Fruit fly (Drosophila melanogaster) whole organism, embryonic: ENCODE results near the gene Dpm2.
A peak's percentile ranks its signal among the peaks of the same experiment; 100 is the strongest.

Experiments
- Adf1 ChIP-seq: fragments of 200-800 bp; sonication (Bioruptor generic); IDR thresholded peaks from 2 replicates; pipeline ENCODE4 v1.3.6; 2022; ENCODE audit warnings: missing biosample characterization, missing genetic modification characterization
- Antp ChIP-seq: fragments of 200-800 bp; sonication (Bioruptor generic); optimal IDR thresholded peaks from 3 replicates; lab custom pipeline; 2016; ENCODE audit warnings: missing biosample characterization, missing genetic modification characterization
- Bdp1 ChIP-seq: fragments of 200-800 bp; sonication (Bioruptor generic); optimal IDR thresholded peaks from 3 replicates; lab custom pipeline; 2016; ENCODE audit warnings: missing biosample characterization, missing genetic modification characterization
- CG11247 ChIP-seq: fragments of 200-800 bp; sonication (Bioruptor generic); IDR thresholded peaks from 2 replicates; pipeline ENCODE4 v1.3.6; 2022; ENCODE audit warnings: missing biosample characterization, missing genetic modification characterization
- CG12155 ChIP-seq: fragments of 200-800 bp; sonication (Bioruptor generic); optimal IDR thresholded peaks from 3 replicates; lab custom pipeline; 2016; ENCODE audit warnings: missing biosample characterization, missing genetic modification characterization
- CG12219 ChIP-seq: fragments of 200-800 bp; sonication (Bioruptor generic); optimal IDR thresholded peaks from 3 replicates; lab custom pipeline; 2018; ENCODE audit warnings: missing biosample characterization, mild to moderate bottlenecking, missing genetic modification characterization
- CG12744 ChIP-seq: fragments of 200-800 bp; sonication (Bioruptor generic); optimal IDR thresholded peaks from 2 replicates; lab custom pipeline; 2016; ENCODE audit warnings: missing biosample characterization, missing genetic modification characterization
- CG13624 ChIP-seq: fragments of 200-800 bp; sonication (Bioruptor generic); optimal IDR thresholded peaks from 2 replicates; lab custom pipeline; 2016; ENCODE audit warnings: missing biosample characterization, missing genetic modification characterization
- CG15011 ChIP-seq: fragments of 200-800 bp; sonication (Bioruptor generic); optimal IDR thresholded peaks from 3 replicates; lab custom pipeline; 2018; ENCODE audit warnings: missing biosample characterization, mild to moderate bottlenecking, missing genetic modification characterization
- CG1529 ChIP-seq: fragments of 200-800 bp; sonication (Bioruptor generic); optimal IDR thresholded peaks from 3 replicates; lab custom pipeline; 2018; ENCODE audit warnings: missing biosample characterization, missing genetic modification characterization
- CG16779 ChIP-seq: fragments of 200-800 bp; sonication (Bioruptor generic); IDR thresholded peaks from 2 replicates; pipeline ENCODE4 v1.3.6; 2022; ENCODE audit warnings: missing biosample characterization, missing genetic modification characterization
- CG16863 ChIP-seq: fragments of 200-800 bp; sonication (Bioruptor generic); optimal IDR thresholded peaks from 3 replicates; lab custom pipeline; 2016; ENCODE audit warnings: missing biosample characterization, missing genetic modification characterization
- CG17829 ChIP-seq: fragments of 200-800 bp; optimal IDR thresholded peaks from 2 replicates; lab custom pipeline; 2019; ENCODE audit warnings: missing biosample characterization, mild to moderate bottlenecking, missing genetic modification characterization, moderate library complexity
- CG2120 ChIP-seq: fragments of 200-800 bp; sonication (Bioruptor generic); optimal IDR thresholded peaks from 3 replicates; lab custom pipeline; 2016; ENCODE audit warnings: missing biosample characterization, missing genetic modification characterization
- CG2678 ChIP-seq: fragments of 200-800 bp; sonication (Bioruptor generic); optimal IDR thresholded peaks from 3 replicates; lab custom pipeline; 2019; ENCODE audit warnings: missing biosample characterization, mild to moderate bottlenecking, missing genetic modification characterization, moderate library complexity
- CG30403 ChIP-seq: fragments of 200-800 bp; sonication (Bioruptor generic); optimal IDR thresholded peaks from 3 replicates; lab custom pipeline; 2016; ENCODE audit warnings: missing biosample characterization, missing genetic modification characterization
- CG32772 ChIP-seq: fragments of 200-800 bp; sonication (Bioruptor generic); IDR thresholded peaks from 2 replicates; pipeline ENCODE4 v1.3.6; 2022; ENCODE audit warnings: missing biosample characterization, missing genetic modification characterization
- CG34376 ChIP-seq: fragments of 200-800 bp; sonication (Bioruptor generic); optimal IDR thresholded peaks from 2 replicates; lab custom pipeline; 2018; ENCODE audit warnings: missing biosample characterization, mild to moderate bottlenecking, missing genetic modification characterization
- CG3726 ChIP-seq: fragments of 200-800 bp; sonication (Bioruptor generic); IDR thresholded peaks from 3 replicates; pipeline ENCODE4, ENCODE4 v1.3.6; 2022; ENCODE audit warnings: missing biosample characterization, missing genetic modification characterization
- CG6272 ChIP-seq: fragments of 200-800 bp; sonication (Bioruptor generic); IDR thresholded peaks from 2 replicates; pipeline ENCODE4 v1.3.6; 2022; ENCODE audit warnings: missing biosample characterization, missing genetic modification characterization
- CG6791 ChIP-seq: fragments of 200-800 bp; sonication (Bioruptor generic); IDR thresholded peaks from 3 replicates; pipeline ENCODE4 v1.3.6; 2022; ENCODE audit warnings: missing biosample characterization, missing genetic modification characterization; ENCODE audit not compliant: partially characterized antibody
- CG7357 ChIP-seq: fragments of 200-800 bp; sonication (Bioruptor generic); IDR thresholded peaks from 3 replicates; pipeline ENCODE4 v1.3.6; 2022; ENCODE audit warnings: missing biosample characterization, missing genetic modification characterization
- CG8924 ChIP-seq: fragments of 200-800 bp; optimal IDR thresholded peaks from 3 replicates; lab custom pipeline; 2019; ENCODE audit warnings: missing biosample characterization, mild to moderate bottlenecking, missing genetic modification characterization, moderate library complexity
- CG9876 ChIP-seq: fragments of 200-800 bp; sonication (Bioruptor generic); optimal IDR thresholded peaks from 2 replicates; lab custom pipeline; 2016; ENCODE audit warnings: missing biosample characterization, missing genetic modification characterization
- CG9932 ChIP-seq: fragments of 200-800 bp; sonication (Bioruptor generic); IDR thresholded peaks from 2 replicates; pipeline ENCODE4 v1.3.6; 2022; ENCODE audit warnings: missing biosample characterization, missing genetic modification characterization
- Dfd ChIP-seq, 2 experiments: fragments of >200 bp; optimal IDR thresholded peaks; 2 replicates each; lab custom pipeline; 2017; ENCODE audit warnings: missing biosample characterization in 2 of 2, missing genetic modification characterization in 2 of 2
- Dip3 ChIP-seq: fragments of 200-800 bp; sonication (Bioruptor generic); optimal IDR thresholded peaks from 3 replicates; lab custom pipeline; 2016; ENCODE audit warnings: missing biosample characterization, missing genetic modification characterization
- E2f2 ChIP-seq: fragments of 200-800 bp; sonication (Bioruptor generic); IDR thresholded peaks from 2 replicates; pipeline ENCODE4 v1.3.6; 2022; ENCODE audit warnings: missing biosample characterization, missing genetic modification characterization
- Ets97D ChIP-seq: fragments of 200-800 bp; sonication (Bioruptor generic); optimal IDR thresholded peaks from 3 replicates; lab custom pipeline; 2016; ENCODE audit warnings: missing biosample characterization, missing genetic modification characterization
- Fer1 ChIP-seq: fragments of 200-800 bp; sonication (Bioruptor generic); optimal IDR thresholded peaks from 2 replicates; lab custom pipeline; 2017; ENCODE audit warnings: missing biosample characterization, mild to moderate bottlenecking, missing genetic modification characterization
- Med ChIP-seq: fragments of 200-800 bp; sonication (Bioruptor generic); peaks from one replicate; lab custom pipeline; 2016; ENCODE audit warnings: missing biosample characterization, missing genetic modification characterization, mild to moderate bottlenecking, inconsistent platforms, moderate library complexity
- Meics ChIP-seq: fragments of 200-800 bp; sonication (Bioruptor generic); optimal IDR thresholded peaks from 2 replicates; lab custom pipeline; 2017; ENCODE audit warnings: missing biosample characterization, mild to moderate bottlenecking, missing genetic modification characterization
- Side ChIP-seq: fragments of 200-800 bp; sonication (Bioruptor generic); optimal IDR thresholded peaks from 2 replicates; lab custom pipeline; 2016; ENCODE audit warnings: missing biosample characterization, missing genetic modification characterization
- Usf ChIP-seq: fragments of 200-800 bp; sonication (Bioruptor generic); optimal IDR thresholded peaks from 2 replicates; lab custom pipeline; 2017; ENCODE audit warnings: missing genotype, missing biosample characterization, missing genetic modification characterization
- Xbp1 ChIP-seq: fragments of 200-800 bp; sonication (Bioruptor generic); optimal IDR thresholded peaks from 3 replicates; lab custom pipeline; 2016; ENCODE audit warnings: missing biosample characterization, mild to moderate bottlenecking, missing genetic modification characterization
- az2 ChIP-seq: fragments of 200-800 bp; sonication (Bioruptor generic); optimal IDR thresholded peaks from 3 replicates; lab custom pipeline; 2016; ENCODE audit warnings: missing biosample characterization, missing genetic modification characterization
- dysf ChIP-seq: fragments of 200-800 bp; sonication (Bioruptor generic); IDR thresholded peaks from 3 replicates; pipeline ENCODE4 v1.3.6; 2022; ENCODE audit warnings: missing biosample characterization, missing genetic modification characterization
- gcm ChIP-seq: fragments of 200-800 bp; sonication (Bioruptor generic); optimal IDR thresholded peaks from 2 replicates; lab custom pipeline; 2019; ENCODE audit warnings: missing biosample characterization, mild to moderate bottlenecking, missing genetic modification characterization, moderate library complexity
- grau ChIP-seq: fragments of 200-800 bp; optimal IDR thresholded peaks from 3 replicates; lab custom pipeline; 2019; ENCODE audit warnings: missing biosample characterization, mild to moderate bottlenecking, missing genetic modification characterization, moderate library complexity
- grn ChIP-seq: fragments of 200-800 bp; sonication (Bioruptor generic); optimal IDR thresholded peaks from 3 replicates; lab custom pipeline; 2017; ENCODE audit warnings: missing biosample characterization, missing genetic modification characterization
- her ChIP-seq: fragments of 200-800 bp; sonication (Bioruptor generic); optimal IDR thresholded peaks from 2 replicates; lab custom pipeline; 2016; ENCODE audit warnings: missing biosample characterization, missing genetic modification characterization
- jumu ChIP-seq: fragments of 200-800 bp; sonication (Bioruptor generic); optimal IDR thresholded peaks from 3 replicates; lab custom pipeline; 2016; ENCODE audit warnings: missing biosample characterization, missing genetic modification characterization
- lab ChIP-seq: fragments of 200-800 bp; sonication (Bioruptor generic); optimal IDR thresholded peaks from 3 replicates; lab custom pipeline; 2017; ENCODE audit warnings: missing biosample characterization, missing genetic modification characterization, mild to moderate bottlenecking, moderate library complexity, missing genetic modification reagents
- lmd ChIP-seq: fragments of 200-800 bp; sonication (Bioruptor generic); IDR thresholded peaks from 2 replicates; pipeline ENCODE4 v1.3.6; 2022; ENCODE audit warnings: missing biosample characterization, missing genetic modification characterization
- mam ChIP-seq: fragments of 200-800 bp; sonication (Bioruptor generic); optimal IDR thresholded peaks from 3 replicates; lab custom pipeline; 2016; ENCODE audit warnings: missing biosample characterization, missing genetic modification characterization
- org-1 ChIP-seq: fragments of 200-800 bp; sonication (Bioruptor generic); optimal IDR thresholded peaks from 2 replicates; lab custom pipeline; 2017; ENCODE audit warnings: missing biosample characterization, missing genetic modification characterization
- pan ChIP-seq, 4 experiments: fragments of >200 bp in 3 of 4; fragments of 200-800 bp in 1 of 4; sonication (Bioruptor generic) in 1 of 4; optimal IDR thresholded peaks in 3 of 4; IDR thresholded peaks in 1 of 4; 2 replicates each; pipeline versions ENCODE4 v1.3.6 to Lab custom; 2017 to 2022; ENCODE audit warnings: missing biosample characterization in 2 of 4, missing genetic modification characterization in 2 of 4, mixed read lengths in 1 of 4
- pho ChIP-seq: fragments of 200-800 bp; sonication (Bioruptor generic); optimal IDR thresholded peaks from 2 replicates; lab custom pipeline; 2016; ENCODE audit warnings: missing biosample characterization, missing genetic modification characterization
- pnt ChIP-seq: fragments of 200-800 bp; sonication (Bioruptor generic); optimal IDR thresholded peaks from 3 replicates; lab custom pipeline; 2016; ENCODE audit warnings: missing biosample characterization, missing genetic modification characterization
- vvl ChIP-seq: fragments of 200-800 bp; sonication (Bioruptor generic); IDR thresholded peaks from 2 replicates; pipeline ENCODE4 v1.3.6; 2022; ENCODE audit warnings: missing biosample characterization, missing genetic modification characterization

Dpm2 gene

DNA sequence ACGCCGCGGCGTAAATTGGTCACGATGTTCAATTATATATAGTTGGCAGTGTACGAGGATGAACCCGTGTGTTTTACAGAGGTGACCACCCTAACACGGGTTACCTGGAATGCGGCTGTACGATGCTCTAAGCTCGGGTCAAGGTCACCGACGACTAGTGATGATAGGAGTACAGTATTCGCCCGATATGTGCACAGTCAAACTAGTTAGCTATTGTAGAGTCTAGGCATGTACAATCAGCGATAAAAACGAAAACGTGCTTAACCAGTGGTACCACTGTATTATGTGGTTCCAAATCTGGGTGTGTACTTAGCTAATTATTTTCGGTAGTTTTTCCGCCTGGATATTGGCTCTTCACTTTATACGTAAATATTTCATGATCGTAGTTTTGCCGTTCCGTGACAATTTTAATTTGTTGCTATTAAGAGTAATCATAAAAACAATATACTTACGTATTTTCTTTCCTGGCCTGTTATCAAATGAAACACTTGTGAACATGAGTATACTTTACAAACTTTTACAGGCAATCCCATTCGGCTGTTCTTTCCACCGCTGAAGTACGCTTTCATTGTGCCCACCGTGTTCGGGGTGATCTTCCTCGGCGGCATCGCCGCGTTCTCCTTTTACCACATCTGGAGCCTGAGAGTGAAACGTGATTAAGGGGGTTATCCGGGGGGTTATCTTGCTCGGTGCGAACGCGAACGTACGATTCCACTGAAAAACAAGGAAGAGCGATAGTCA, 807 bp downstream of the Dpm2 start (continued):
- TF ChIP-seq CG12219 (GFP tag; lab: Kevin White, UChicago) (peak; percentile 2), Fer1 (GFP tag; lab: Kevin White, UChicago) (peak; percentile 46), dysf (peak; percentile 48; the same call in 2 of the 3 replicates), Ets97D (GFP tag; lab: Kevin White, UChicago) (no peak), grau (tag; lab: Kevin White, UChicago) (peak; percentile 95), Side (GFP tag; lab: Kevin White, UChicago) (peak; percentile 7), Xbp1 (GFP tag; lab: Kevin White, UChicago) (peak; percentile 43), CG9932 (GFP tag; lab: Robert Waterston, UW) (0 out of 2 replicates have a peak, but pooled peaks have one; percentile 32), CG12155 (GFP tag; lab: Kevin White, UChicago) (no peak), her (GFP tag; lab: Kevin White, UChicago) (peak; percentile 22), Adf1 (GFP tag; lab: Robert Waterston, UW) (0 out of 2 replicates have a peak, but pooled peaks have one; percentile 10), pho (GFP tag; lab: Kevin White, UChicago) (peak; percentile 2), CG13624 (GFP tag; lab: Kevin White, UChicago) (no peak), Bdp1 (GFP tag; lab: Kevin White, UChicago) (no peak), CG2678 (tag; lab: Kevin White, UChicago) (peak; percentile 36), jumu (GFP tag; lab: Kevin White, UChicago) (peak; percentile 10), Antp (GFP tag; lab: Kevin White, UChicago) (peak; percentile 34), CG6791 (GFP tag; lab: Robert Waterston, UW) (no peak), Meics (GFP tag; lab: Kevin White, UChicago) (peak; percentile 46), CG3726 (GFP tag; lab: Robert Waterston, UW) (0 out of 3 replicates have a peak, but pooled peaks have one; percentile 12), gcm (GFP tag; lab: Kevin White, UChicago) (no peak), CG9876 (GFP tag; lab: Kevin White, UChicago) (no peak), CG8924 (tag; lab: Kevin White, UChicago) (peak; percentile 12), CG6272 (GFP tag; lab: Robert Waterston, UW) (no peak), pan (optimal IDR thresholded peaks at IDR 0.05; lab: Kevin White, UChicago) (no peak), pan (GFP tag; optimal IDR thresholded peaks at IDR 0.05 in 1 of 2, IDR thresholded peaks at IDR 0.05 in 1 of 2) (peak in 1 of 2 experiments; percentile 47), CG32772 (GFP tag; lab: Robert Waterston, UW) (peak; percentile 35; the same call in 1 of the 2 replicates), org-1 (GFP tag; lab: Kevin White, UChicago) (peak; percentile 31), CG7357 (0 out of 3 replicates have a peak, but pooled peaks have one; percentile 6), mam (GFP tag; lab: Kevin White, UChicago) (peak; percentile 41), lmd (peak; percentile 19; the same call in 1 of the 2 replicates), CG2120 (GFP tag; lab: Kevin White, UChicago) (peak; percentile 56), Med (peak; percentile 76), vvl (GFP tag; lab: Robert Waterston, UW) (peak; percentile 24; the same call in 1 of the 2 replicates), CG12744 (no peak), CG1529 (GFP tag; lab: Kevin White, UChicago) (no peak), Usf (GFP tag; lab: Kevin White, UChicago) (no peak), pnt (peak; percentile 1), az2 (GFP tag; lab: Kevin White, UChicago) (peak; percentile 10), CG34376 (peak; percentile 47), Dip3 (GFP tag; lab: Kevin White, UChicago) (no peak), lab (peak; percentile 50), CG16863 (GFP tag; lab: Kevin White, UChicago) (no peak), CG30403 (peak; percentile 22), E2f2 (GFP tag; lab: Robert Waterston, UW) (peak; percentile 7; the same call in 1 of the 2 replicates), CG15011 (no peak), CG16779 (GFP tag; lab: Robert Waterston, UW) (no peak), CG17829 (tag; lab: Kevin White, UChicago) (no peak), CG11247 (GFP tag; lab: Robert Waterston, UW) (peak; percentile 5; the same call in 1 of the 2 replicates), Dfd (GFP tag; optimal IDR thresholded peaks at IDR 0.05; lab: Kevin White, UChicago) (no peak), grn (GFP tag; lab: Kevin White, UChicago) (no peak)
